Worm (Caenorhabditis elegans) whole organism, L2 larva: Measurements from ENCODE around the gene nhr-45.

Experiments
- egl-27 ChIP-seq: sonication (generic microtip); optimal IDR thresholded peaks from 3 replicates; lab custom pipeline; 2017; ENCODE audit warnings: missing biosample characterization, missing genetic modification reagents, missing genetic modification characterization
- fos-1 ChIP-seq: fragments of 150-350 bp; optimal IDR thresholded peaks from 2 replicates; lab custom pipeline; 2014; ENCODE audit warnings: missing biosample characterization, missing genetic modification characterization
- lsy-2 ChIP-seq, 2 experiments: fragments of 150-350 bp in 1 of 2; sonication (generic microtip) in 1 of 2; optimal IDR thresholded peaks; 2 replicates each; lab custom pipeline; 2014 to 2017; ENCODE audit warnings: missing biosample characterization in 2 of 2, missing genetic modification characterization in 2 of 2
- mdl-1 ChIP-seq, 2 experiments: fragments of 150-350 bp in 1 of 2; sonication (generic microtip) in 1 of 2; optimal IDR thresholded peaks; 2 replicates each; lab custom pipeline; 2017; ENCODE audit warnings: missing biosample characterization in 2 of 2, missing genetic modification characterization in 2 of 2
- nhr-11 ChIP-seq: fragments of 150-350 bp; optimal IDR thresholded peaks from 2 replicates; lab custom pipeline; 2014; ENCODE audit warnings: missing biosample characterization, missing genetic modification characterization
- skn-1 ChIP-seq: sonication (generic microtip); optimal IDR thresholded peaks from 2 replicates; lab custom pipeline; 2017; ENCODE audit warnings: missing biosample characterization, missing genetic modification characterization
- sma-3 ChIP-seq: sonication (generic microtip); optimal IDR thresholded peaks from 2 replicates; lab custom pipeline; 2016; ENCODE audit warnings: missing genetic modification reagents, missing genetic modification characterization, missing compliant biosample characterization
- unc-62 ChIP-seq: fragments of 150-350 bp; optimal IDR thresholded peaks from 2 replicates; lab custom pipeline; 2014; ENCODE audit warnings: missing biosample characterization, missing genetic modification reagents, missing genetic modification characterization
- ztf-4 ChIP-seq: fragments of 150-350 bp; optimal IDR thresholded peaks from 2 replicates; lab custom pipeline; 2014; ENCODE audit warnings: missing biosample characterization, missing genetic modification characterization

- no peak for TF ChIP-seq sma-3 (GFP tag; lab: Kevin White, UChicago)
- no peak for TF ChIP-seq mdl-1 (tag; optimal IDR thresholded peaks at IDR 0.05; lab: Kevin White, UChicago)
- no peak for TF ChIP-seq ztf-4
- TF ChIP-seq egl-27 (tag; lab: Kevin White, UChicago): no peak
- no peak for TF ChIP-seq skn-1 (tag; lab: Kevin White, UChicago)
- no peak for TF ChIP-seq nhr-11 (tag; lab: Kevin White, UChicago)
- no peak for TF ChIP-seq unc-62 (GFP tag; lab: Kevin White, UChicago)
- no peak for TF ChIP-seq fos-1
- no peak for TF ChIP-seq lsy-2 (tag; optimal IDR thresholded peaks at IDR 0.05; lab: Kevin White, UChicago)
Observed at ce11 chrX:4620019-4620418, 40.1 kb downstream of the nhr-45 start.
